Worm (Caenorhabditis elegans): ENCODE measurements around the gene ldh-1.

The ldh-1 gene

ce11 chrII:11748494-11748893 is 24.5 kb downstream of the ldh-1 start, which contains the start of the genes F44E5.17 and gpb-1:
Gene F44E5.17, minus strand, starts transcription at chrII:11748594.
Gene gpb-1, minus strand, starts transcription at chrII:11748611.
- no peak for TF ChIP-seq zip-8 (tag; optimal IDR thresholded peaks at IDR 0.05)
- no peak for TF ChIP-seq elt-1 (tag; optimal IDR thresholded peaks at IDR 0.05; ENCODE audit: borderline replicate concordance, insufficient read depth)
- no peak for TF ChIP-seq ham-2 (GFP tag; optimal IDR thresholded peaks at IDR 0.05)
- TF ChIP-seq cnd-1 (tag; optimal IDR thresholded peaks at IDR 0.05), result no peak

DNA sequence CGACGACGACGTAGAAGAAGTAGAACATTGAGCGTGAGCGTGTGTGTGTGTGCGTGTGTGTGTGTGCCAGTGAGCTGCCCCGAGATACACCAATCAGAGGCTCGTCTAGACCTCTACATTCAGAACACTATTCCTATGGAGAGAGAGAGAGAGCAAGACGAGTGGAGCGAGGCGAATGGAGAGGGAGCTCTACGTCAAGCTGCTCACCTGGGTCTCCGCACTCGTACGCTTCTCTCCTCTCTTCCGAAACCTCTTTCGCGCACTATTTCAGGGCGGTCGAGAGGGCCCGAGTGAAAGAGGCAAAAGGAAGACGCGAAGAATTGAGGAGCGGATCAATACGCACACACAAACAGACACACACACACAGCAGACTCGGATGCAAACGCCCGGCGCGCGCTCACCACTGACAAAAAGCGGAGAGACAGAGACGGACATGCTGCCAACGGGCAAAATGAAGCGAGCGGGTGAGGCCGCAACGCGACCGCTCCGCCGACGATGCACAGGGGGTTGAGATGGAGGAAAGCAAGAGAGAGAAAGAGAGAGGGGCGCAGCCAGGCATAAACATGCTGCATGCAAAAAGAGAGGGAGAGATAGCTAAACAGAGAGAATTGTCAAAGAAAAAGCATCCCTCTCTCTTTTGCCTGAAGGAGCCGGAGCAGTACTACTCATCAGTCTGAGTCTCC is 25.6 kb downstream of the ldh-1 start:
- peak; percentile 31 for TF ChIP-seq ceh-39 (tag; optimal IDR thresholded peaks at IDR 0.05)
- TF ChIP-seq elt-3 (tag; optimal IDR thresholded peaks at IDR 0.05), result no peak
- TF ChIP-seq mep-1 (tag; optimal IDR thresholded peaks at IDR 0.05), result peak; percentile 65
- no peak for TF ChIP-seq blmp-1 (tag; optimal IDR thresholded peaks at IDR 0.05)
- TF ChIP-seq sem-2 (GFP tag; optimal IDR thresholded peaks at IDR 0.05), result no peak
- TF ChIP-seq elt-1 (tag; optimal IDR thresholded peaks at IDR 0.05; ENCODE audit: borderline replicate concordance, insufficient read depth), result no peak
- TF ChIP-seq lsy-2 (tag; optimal IDR thresholded peaks at IDR 0.05), result peak; percentile 67
- peak; percentile 22 for TF ChIP-seq nhr-2 (tag; optimal IDR thresholded peaks at IDR 0.05)
- peak; percentile 36 for TF ChIP-seq lin-32 (GFP tag; optimal IDR thresholded peaks at IDR 0.05)
- peak; percentile 58 for TF ChIP-seq sptf-1 (tag; optimal IDR thresholded peaks at IDR 0.05)
- TF ChIP-seq lin-13 (tag; optimal IDR thresholded peaks at IDR 0.05), result peak; percentile 54
- peak; percentile 74 for TF ChIP-seq pha-4 (tag; optimal IDR thresholded peaks at IDR 0.05)
- TF ChIP-seq ceh-43 (GFP tag; optimal IDR thresholded peaks at IDR 0.05), result no peak
- TF ChIP-seq zip-8 (tag; optimal IDR thresholded peaks at IDR 0.05), result no peak
- TF ChIP-seq snpc-4 (tag; optimal IDR thresholded peaks at IDR 0.05), result no peak
- TF ChIP-seq unc-62 (GFP tag; optimal IDR thresholded peaks at IDR 0.05), result peak; percentile 71
- peak; percentile 65 for TF ChIP-seq mls-2 (tag; optimal IDR thresholded peaks at IDR 0.05)
- peak; percentile 29 for TF ChIP-seq cnd-1 (tag; optimal IDR thresholded peaks at IDR 0.05)
- peak; percentile 99 for TF ChIP-seq unc-120 (tag; optimal IDR thresholded peaks at IDR 0.05; ENCODE audit: poor library complexity, severe bottlenecking)
- TF ChIP-seq nhr-76 (tag; optimal IDR thresholded peaks at IDR 0.05), result no peak
- TF ChIP-seq ceh-83 (GFP tag; optimal IDR thresholded peaks at IDR 0.05), result peak; percentile 74
- TF ChIP-seq hlh-1 (tag; optimal IDR thresholded peaks at IDR 0.05), result peak; percentile 76
- peak; percentile 99 for TF ChIP-seq ham-2 (GFP tag; optimal IDR thresholded peaks at IDR 0.05)
- peak; percentile 35 for TF ChIP-seq nhr-237 (tag; optimal IDR thresholded peaks at IDR 0.05)
- TF ChIP-seq nhr-28 (tag; optimal IDR thresholded peaks at IDR 0.05), result no peak
- peak; percentile 42 for TF ChIP-seq ces-1 (GFP tag; optimal IDR thresholded peaks at IDR 0.05)
- peak; percentile 78 for TF ChIP-seq drap-1 (GFP tag; optimal IDR thresholded peaks at IDR 0.05)
- TF ChIP-seq bed-3 (GFP tag; optimal IDR thresholded peaks at IDR 0.05), result no peak
- no peak for TF ChIP-seq nhr-12 (tag; optimal IDR thresholded peaks at IDR 0.05)
- peak; percentile 9 for TF ChIP-seq unc-39 (tag; optimal IDR thresholded peaks at IDR 0.05)
- TF ChIP-seq mab-5 (tag; optimal IDR thresholded peaks at IDR 0.05), result no peak
- no peak for TF ChIP-seq ztf-11 (tag; optimal IDR thresholded peaks at IDR 0.05)
- peak; percentile 32 for TF ChIP-seq flh-1 (GFP tag; optimal IDR thresholded peaks at IDR 0.05)
- peak; percentile 83 for TF ChIP-seq M03D4.4 (tag; optimal IDR thresholded peaks at IDR 0.05)
- peak; percentile 51 for TF ChIP-seq tbx-8 (GFP tag; optimal IDR thresholded peaks at IDR 0.05)

- TF ChIP-seq mep-1 (tag; optimal IDR thresholded peaks at IDR 0.05), result peak; percentile 22
- TF ChIP-seq zip-8 (tag; optimal IDR thresholded peaks at IDR 0.05), result no peak
- TF ChIP-seq mls-2 (tag; optimal IDR thresholded peaks at IDR 0.05), result peak; percentile 54
- TF ChIP-seq nhr-12 (tag; optimal IDR thresholded peaks at IDR 0.05), result no peak
- TF ChIP-seq unc-62 (GFP tag; optimal IDR thresholded peaks at IDR 0.05), result peak; percentile 15
- peak; percentile 76 for TF ChIP-seq ces-1 (GFP tag; optimal IDR thresholded peaks at IDR 0.05)
Measured at ce11 chrII:11751615-11752174, 27.7 kb downstream of the ldh-1 start.
